Fruit fly (Drosophila melanogaster) S2 (cell line): ENCODE data around the gene rho-6.

ENCODE experiments used
- CG8478 ChIP-seq: fragments of >200 bp; optimal IDR thresholded peaks from 2 replicates; lab custom pipeline; 2018
- CTCF ChIP-seq, 2 experiments: fragments of >200 bp; optimal IDR thresholded peaks; 2 replicates each; lab custom pipeline; 2018

DNA sequence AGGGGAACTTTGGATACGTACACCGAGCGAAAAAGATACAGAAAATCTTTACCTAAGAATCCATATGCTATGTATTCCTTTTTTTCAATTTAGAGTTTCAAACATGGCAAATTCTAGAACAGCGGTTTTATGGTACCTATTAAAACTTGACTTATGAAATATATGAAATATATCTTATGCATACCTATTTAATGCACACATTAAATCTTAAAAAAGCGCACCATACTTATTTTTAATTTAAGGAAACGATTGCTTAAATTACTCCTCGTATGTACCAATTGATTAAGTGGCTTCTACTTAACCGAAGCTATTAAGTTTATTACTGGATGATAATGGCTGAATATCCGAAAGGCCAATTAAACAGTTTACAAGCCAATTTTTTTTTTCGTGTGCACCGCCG lies 13.2 kb downstream of the rho-6 start:
- no peak for TF ChIP-seq CG8478 (lab: Kevin White, UChicago)
- no peak for TF ChIP-seq CTCF (optimal IDR thresholded peaks at IDR 0.05; lab: Kevin White, UChicago)
